Worm (Caenorhabditis elegans) whole organism, late embryonic: ENCODE measurements around the gene F19B10.4.

Experiments used
- C38D4.7 ChIP-seq: fragments of 200-800 bp; sonication (Bioruptor generic); optimal IDR thresholded peaks from 2 replicates; lab custom pipeline; 2018; ENCODE audit warnings: mild to moderate bottlenecking, missing genetic modification characterization, moderate library complexity, missing compliant biosample characterization
- ceh-30 ChIP-seq: fragments of 150-350 bp; optimal IDR thresholded peaks from 2 replicates; lab custom pipeline; 2014; ENCODE audit warnings: missing biosample characterization, missing genetic modification characterization
- ceh-48 ChIP-seq: sonication (generic microtip); optimal IDR thresholded peaks from 2 replicates; lab custom pipeline; 2016; ENCODE audit warnings: missing genetic modification characterization, inconsistent platforms, missing compliant biosample characterization
- elt-2 ChIP-seq: sonication (generic microtip); optimal IDR thresholded peaks from 2 replicates; lab custom pipeline; 2016; ENCODE audit warnings: missing genetic modification reagents, missing genetic modification characterization, missing compliant biosample characterization
- hlh-6 ChIP-seq: sonication (generic microtip); optimal IDR thresholded peaks from 2 replicates; lab custom pipeline; 2016; ENCODE audit warnings: missing genotype, missing genetic modification characterization, missing compliant biosample characterization
- nhr-11 ChIP-seq: fragments of 150-350 bp; optimal IDR thresholded peaks from 2 replicates; lab custom pipeline; 2014; ENCODE audit warnings: missing biosample characterization, missing genetic modification characterization
- odd-2 ChIP-seq: sonication (generic microtip); optimal IDR thresholded peaks from 2 replicates; lab custom pipeline; 2017; ENCODE audit warnings: antibody characterized with exemption, mild to moderate bottlenecking, missing genetic modification characterization, missing compliant biosample characterization
- pag-3 ChIP-seq: sonication (generic microtip); optimal IDR thresholded peaks from 2 replicates; lab custom pipeline; 2016; ENCODE audit warnings: missing compliant biosample characterization, missing genetic modification characterization, borderline replicate concordance
- rnt-1 ChIP-seq: sonication (generic microtip); optimal IDR thresholded peaks from 2 replicates; lab custom pipeline; 2016; ENCODE audit warnings: missing genetic modification characterization, missing compliant biosample characterization
- unc-86 ChIP-seq: sonication (generic microtip); optimal IDR thresholded peaks from 2 replicates; lab custom pipeline; 2016; ENCODE audit warnings: missing genetic modification characterization, missing compliant biosample characterization

DNA sequence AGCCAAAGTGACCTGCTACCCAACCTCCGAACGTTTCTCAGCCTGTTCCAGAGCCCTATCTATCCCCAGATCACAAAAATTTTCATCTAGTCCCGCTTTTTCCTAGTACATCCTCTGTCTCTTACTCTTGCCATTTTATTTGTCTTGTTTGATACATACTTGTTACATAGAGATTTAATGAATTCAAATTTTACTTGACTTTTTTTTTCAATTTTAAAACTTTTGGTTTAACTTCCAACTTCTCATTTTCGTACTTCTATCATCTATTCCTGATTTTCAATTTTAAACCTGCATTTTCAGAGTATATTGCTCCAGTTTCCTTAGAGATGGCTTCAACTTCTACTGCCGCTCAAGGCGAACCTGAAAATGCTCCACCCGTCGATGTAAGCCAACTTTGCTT is 33.0 kb upstream of the F19B10.4 start, which contains the start of gene M151.3:
- TF ChIP-seq rnt-1 (tag; lab: Kevin White, UChicago) (no peak), C38D4.7 (GFP tag; lab: Kevin White, UChicago) (no peak), odd-2 (no peak), pag-3 (tag; lab: Kevin White, UChicago) (no peak), hlh-6 (no peak), nhr-11 (tag; lab: Kevin White, UChicago) (no peak), ceh-30 (tag; lab: Kevin White, UChicago) (no peak), unc-86 (tag; lab: Kevin White, UChicago) (no peak), elt-2 (tag; lab: Kevin White, UChicago) (no peak), ceh-48 (tag; lab: Kevin White, UChicago) (no peak)
